Fruit fly (Drosophila melanogaster): ENCODE measurements around the gene CG18493.

DNA sequence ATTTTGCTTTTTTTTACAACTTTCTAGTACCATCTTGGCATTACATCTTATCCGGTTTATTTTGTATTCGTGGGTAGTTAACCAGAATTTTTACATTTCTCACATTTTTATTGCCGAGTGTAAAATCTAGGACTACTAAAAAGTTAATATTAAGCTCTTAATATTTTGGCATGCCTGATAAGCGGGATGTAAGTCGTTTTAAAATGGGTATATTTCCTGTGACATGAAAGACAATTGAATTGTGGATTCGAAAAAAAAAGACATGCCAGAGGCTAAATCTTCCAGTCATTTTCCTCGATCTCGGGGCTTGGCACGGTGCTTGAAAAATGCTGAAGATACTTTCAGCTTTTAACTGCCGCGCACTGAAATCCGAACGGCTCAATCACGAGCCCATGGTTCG lies 12.9 kb upstream of the CG18493 start, which contains the start of gene CG31245:
- TF ChIP-seq usp (GFP tag; optimal IDR thresholded peaks at IDR 0.05), result no peak
- no peak for TF ChIP-seq CG9705 (GFP tag; optimal IDR thresholded peaks at IDR 0.05)
- no peak for TF ChIP-seq Abd-B (GFP tag; optimal IDR thresholded peaks at IDR 0.05)
- TF ChIP-seq ey (GFP tag; optimal IDR thresholded peaks at IDR 0.05), result no peak
- no peak for TF ChIP-seq psq (GFP tag; optimal IDR thresholded peaks at IDR 0.05)
- TF ChIP-seq Dfd (GFP tag; optimal IDR thresholded peaks at IDR 0.05), result no peak
- TF ChIP-seq pan (optimal IDR thresholded peaks at IDR 0.05), result no peak
- no peak for TF ChIP-seq br (GFP tag; optimal IDR thresholded peaks at IDR 0.05)
- no peak for TF ChIP-seq Myc (optimal IDR thresholded peaks at IDR 0.05)
- TF ChIP-seq dsf (GFP tag; optimal IDR thresholded peaks at IDR 0.05; ENCODE audit: borderline replicate concordance), result no peak
- TF ChIP-seq GATAd (GFP tag; optimal IDR thresholded peaks at IDR 0.05), result no peak
- no peak for TF ChIP-seq fru (GFP tag; optimal IDR thresholded peaks at IDR 0.05)
- TF ChIP-seq Jra (GFP tag; optimal IDR thresholded peaks at IDR 0.05), result no peak
- TF ChIP-seq Hnf4 (GFP tag; optimal IDR thresholded peaks at IDR 0.05), result no peak

Measured in whole organism, wandering third instar larva.